Worm (Caenorhabditis elegans) whole organism, L4 larva: ENCODE data around the gene rsef-1.

Experiments used
- D1046.2 ChIP-seq: fragments of 200-800 bp; sonication (Bioruptor generic); IDR thresholded peaks from 2 replicates; pipeline ENCODE4 v1.3.6; 2022; ENCODE audit warnings: missing genetic modification characterization, missing compliant biosample characterization
- T20F7.1 ChIP-seq: fragments of 200-800 bp; sonication (Bioruptor generic); optimal IDR thresholded peaks from 2 replicates; lab custom pipeline; 2018; ENCODE audit warnings: mild to moderate bottlenecking, missing genetic modification characterization, missing compliant biosample characterization
- T26A8.4 ChIP-seq: fragments of 200-800 bp; sonication (Bioruptor generic); IDR thresholded peaks from 2 replicates; pipeline ENCODE4 v1.3.6; 2022; ENCODE audit warnings: missing genetic modification characterization, missing compliant biosample characterization
- Y105C5A.15 ChIP-seq: fragments of 200-800 bp; sonication (Bioruptor generic); IDR thresholded peaks from 2 replicates; pipeline ENCODE4 v1.3.6; 2022; ENCODE audit warnings: missing genetic modification characterization, missing compliant biosample characterization
- aha-1 ChIP-seq: fragments of 150-350 bp; peaks from one replicate; lab custom pipeline; 2014; ENCODE audit warnings: missing biosample characterization, missing genetic modification characterization
- attf-4 ChIP-seq: sonication (generic microtip); optimal IDR thresholded peaks from 3 replicates; lab custom pipeline; 2017; ENCODE audit warnings: missing biosample characterization, missing genetic modification characterization
- ceh-20 ChIP-seq: fragments of 200-800 bp; sonication (Bioruptor generic); IDR thresholded peaks from 2 replicates; pipeline ENCODE4 v1.3.6; 2022; ENCODE audit warnings: missing genetic modification reagents, missing genetic modification characterization, missing compliant biosample characterization
- ceh-28 ChIP-seq: fragments of 150-350 bp; optimal IDR thresholded peaks from 2 replicates; lab custom pipeline; 2014; ENCODE audit warnings: missing biosample characterization, missing genetic modification reagents, missing genetic modification characterization
- ceh-62 ChIP-seq: sonication (generic microtip); optimal IDR thresholded peaks from 2 replicates; lab custom pipeline; 2017; ENCODE audit warnings: missing biosample characterization, missing genetic modification characterization
- ceh-82 ChIP-seq: sonication (generic microtip); optimal IDR thresholded peaks from 2 replicates; lab custom pipeline; 2017; ENCODE audit warnings: missing biosample characterization, missing genetic modification characterization
- ces-1 ChIP-seq: fragments of 150-350 bp; sonication (generic microtip); optimal IDR thresholded peaks from 4 replicates; lab custom pipeline; 2014; ENCODE audit warnings: missing biosample characterization, missing genetic modification reagents, missing genetic modification characterization
- cey-2 ChIP-seq: sonication (generic microtip); optimal IDR thresholded peaks from 3 replicates; lab custom pipeline; 2017; ENCODE audit warnings: missing genetic modification characterization, mild to moderate bottlenecking, missing compliant biosample characterization, antibody characterized with exemption, borderline replicate concordance; ENCODE audit not compliant: insufficient read depth
- daf-16 ChIP-seq, 3 experiments: sonication (generic microtip); optimal IDR thresholded peaks; 2 replicates each; lab custom pipeline; 2016 to 2017; ENCODE audit warnings: missing genetic modification characterization in 3 of 3, missing genetic modification reagents in 3 of 3, mild to moderate bottlenecking in 2 of 3, missing compliant biosample characterization in 2 of 3, missing biosample characterization in 1 of 3, moderate library complexity in 1 of 3
- dmd-6 ChIP-seq: fragments of 200-800 bp; sonication (Bioruptor generic); IDR thresholded peaks from 2 replicates; pipeline ENCODE4 v1.3.6; 2022; ENCODE audit warnings: missing genetic modification reagents, missing genetic modification characterization, missing compliant biosample characterization
- dpl-1 ChIP-seq: fragments of 150-350 bp; optimal IDR thresholded peaks from 2 replicates; lab custom pipeline; 2014; ENCODE audit warnings: missing biosample characterization, missing genetic modification reagents, missing genetic modification characterization
- dve-1 ChIP-seq: sonication (generic microtip); optimal IDR thresholded peaks from 2 replicates; lab custom pipeline; 2017; ENCODE audit warnings: antibody characterized with exemption, mild to moderate bottlenecking, missing genetic modification characterization, missing compliant biosample characterization; ENCODE audit not compliant: insufficient read depth
- egl-43 ChIP-seq: fragments of 200-800 bp; sonication (Bioruptor generic); IDR thresholded peaks from 2 replicates; pipeline ENCODE4 v1.3.6; 2022; ENCODE audit warnings: missing genetic modification reagents, missing genetic modification characterization, missing compliant biosample characterization
- gei-8 ChIP-seq: fragments of 200-800 bp; sonication (Bioruptor generic); optimal IDR thresholded peaks from 2 replicates; lab custom pipeline; 2018; ENCODE audit warnings: mild to moderate bottlenecking, missing genetic modification characterization, missing compliant biosample characterization
- hlh-11 ChIP-seq: fragments of 200-800 bp; sonication (Bioruptor generic); optimal IDR thresholded peaks from 2 replicates; lab custom pipeline; 2018; ENCODE audit warnings: mild to moderate bottlenecking, missing genetic modification characterization, missing compliant biosample characterization
- hlh-30 ChIP-seq: sonication (generic microtip); optimal IDR thresholded peaks from 2 replicates; lab custom pipeline; 2017; ENCODE audit warnings: antibody characterized with exemption, mild to moderate bottlenecking, missing genetic modification characterization, missing compliant biosample characterization; ENCODE audit not compliant: insufficient read depth
- hmg-1.1 ChIP-seq: fragments of 200-800 bp; sonication (Bioruptor generic); IDR thresholded peaks from 2 replicates; pipeline ENCODE4 v1.3.6; 2022; ENCODE audit warnings: missing genetic modification reagents, missing genetic modification characterization, missing compliant biosample characterization
- lim-7 ChIP-seq: fragments of 200-800 bp; sonication (Bioruptor generic); IDR thresholded peaks from 2 replicates; pipeline ENCODE4 v1.3.6; 2022; ENCODE audit warnings: missing genetic modification characterization, missing compliant biosample characterization
- lin-29 ChIP-seq: fragments of 200-800 bp; sonication (Bioruptor generic); IDR thresholded peaks from 2 replicates; pipeline ENCODE4 v1.3.6; 2022; ENCODE audit warnings: missing genetic modification reagents, missing genetic modification characterization, missing compliant biosample characterization
- lin-38 ChIP-seq: fragments of 200-800 bp; sonication (Bioruptor generic); IDR thresholded peaks from 2 replicates; pipeline ENCODE4 v1.3.6; 2022; ENCODE audit warnings: missing genetic modification reagents, missing genetic modification characterization, missing compliant biosample characterization
- lin-39 ChIP-seq: fragments of 150-350 bp; optimal IDR thresholded peaks from 2 replicates; lab custom pipeline; 2014; ENCODE audit warnings: missing biosample characterization, missing genetic modification reagents, missing genetic modification characterization
- lsy-2 ChIP-seq, 2 experiments: fragments of 150-350 bp in 1 of 2; sonication (generic microtip) in 1 of 2; optimal IDR thresholded peaks; 2 replicates each; lab custom pipeline; 2014 to 2017; ENCODE audit warnings: missing biosample characterization in 2 of 2, missing genetic modification characterization in 2 of 2
- mdl-1 ChIP-seq, 2 experiments: fragments of 150-350 bp in 1 of 2; sonication (generic microtip) in 1 of 2; optimal IDR thresholded peaks; 2 replicates each; lab custom pipeline; 2014 to 2017; ENCODE audit warnings: missing biosample characterization in 2 of 2, missing genetic modification characterization in 2 of 2
- mep-1 ChIP-seq: fragments of 150-350 bp; sonication (generic microtip); optimal IDR thresholded peaks from 3 replicates; lab custom pipeline; 2014; ENCODE audit warnings: missing biosample characterization, missing genetic modification characterization
- mes-2 ChIP-seq: sonication (generic microtip); optimal IDR thresholded peaks from 2 replicates; lab custom pipeline; 2016; ENCODE audit warnings: missing genotype, mild to moderate bottlenecking, missing genetic modification characterization, missing compliant biosample characterization; ENCODE audit not compliant: poor library complexity, severe bottlenecking
- mxl-3 ChIP-seq: fragments of 200-800 bp; sonication (Bioruptor generic); optimal IDR thresholded peaks from 2 replicates; lab custom pipeline; 2018; ENCODE audit warnings: mild to moderate bottlenecking, missing genetic modification characterization, missing compliant biosample characterization
- nhr-10 ChIP-seq: fragments of 150-350 bp; optimal IDR thresholded peaks from 2 replicates; lab custom pipeline; 2014; ENCODE audit warnings: missing biosample characterization, missing genetic modification characterization
- nhr-111 ChIP-seq: fragments of 200-800 bp; sonication (Bioruptor generic); optimal IDR thresholded peaks from 2 replicates; lab custom pipeline; 2018; ENCODE audit warnings: mild to moderate bottlenecking, missing genetic modification characterization, missing compliant biosample characterization
- nhr-237 ChIP-seq: sonication (generic microtip); optimal IDR thresholded peaks from 2 replicates; lab custom pipeline; 2017; ENCODE audit warnings: missing biosample characterization, missing genetic modification characterization
- nhr-28 ChIP-seq: fragments of 150-350 bp; optimal IDR thresholded peaks from 2 replicates; lab custom pipeline; 2014; ENCODE audit warnings: missing biosample characterization, missing genetic modification characterization
- nhr-41 ChIP-seq: fragments of 200-800 bp; sonication (Bioruptor generic); IDR thresholded peaks from 2 replicates; pipeline ENCODE4 v1.3.6; 2022; ENCODE audit warnings: missing genetic modification reagents, missing genetic modification characterization, missing compliant biosample characterization
- nhr-6 ChIP-seq: fragments of 150-350 bp; optimal IDR thresholded peaks from 2 replicates; lab custom pipeline; 2014; ENCODE audit warnings: missing biosample characterization, missing genetic modification characterization
- nhr-77 ChIP-seq: fragments of 150-350 bp; optimal IDR thresholded peaks from 2 replicates; lab custom pipeline; 2014; ENCODE audit warnings: missing biosample characterization, missing genetic modification characterization
- php-3 ChIP-seq: fragments of 200-800 bp; sonication (Bioruptor generic); IDR thresholded peaks from 2 replicates; pipeline ENCODE4 v1.3.6; 2022; ENCODE audit warnings: missing genetic modification reagents, missing genetic modification characterization, missing compliant biosample characterization
- pqm-1 ChIP-seq: sonication (generic microtip); optimal IDR thresholded peaks from 2 replicates; lab custom pipeline; 2017; ENCODE audit warnings: missing biosample characterization, missing genetic modification characterization
- sdz-12 ChIP-seq: fragments of 200-800 bp; sonication (Bioruptor generic); optimal IDR thresholded peaks from 2 replicates; lab custom pipeline; 2018; ENCODE audit warnings: mild to moderate bottlenecking, missing genetic modification characterization, missing compliant biosample characterization
- set-16 ChIP-seq: fragments of 200-800 bp; sonication (Bioruptor generic); IDR thresholded peaks from 2 replicates; pipeline ENCODE4 v1.3.6; 2022; ENCODE audit warnings: missing genetic modification reagents, missing genetic modification characterization, missing compliant biosample characterization
- unc-62 ChIP-seq, 3 experiments: fragments of 150-350 bp in 1 of 3; sonication (generic microtip); optimal IDR thresholded peaks in 2 of 3; peaks in 1 of 3; 1 replicate in 1 of 3; 2 replicates in 2 of 3; lab custom pipeline; 2014 to 2017; ENCODE audit warnings: missing biosample characterization in 3 of 3, missing genetic modification characterization in 3 of 3, missing genetic modification reagents in 3 of 3, missing genotype in 1 of 3
- zfp-2 ChIP-seq: sonication (generic microtip); optimal IDR thresholded peaks from 2 replicates; lab custom pipeline; 2016; ENCODE audit warnings: mild to moderate bottlenecking, missing genetic modification characterization, missing compliant biosample characterization
- ztf-7 ChIP-seq: fragments of 150-350 bp; optimal IDR thresholded peaks from 2 replicates; lab custom pipeline; 2014; ENCODE audit warnings: missing biosample characterization, missing genetic modification characterization

rsef-1 gene

ce11 chrX:3102817-3103216, 43.6 kb upstream of the rsef-1 start:
- peak; percentile 35 for TF ChIP-seq dve-1 (tag; lab: Kevin White, UChicago)
- TF ChIP-seq mes-2 (tag; lab: Kevin White, UChicago) = peak; percentile 44
- TF ChIP-seq nhr-237 (tag; lab: Kevin White, UChicago) = no peak
- peak; percentile 58; the same call in 1 of the 2 replicates for TF ChIP-seq egl-43 (GFP tag; lab: Robert Waterston, UW)
- peak in 1 of 2 experiments; percentile 24 for TF ChIP-seq lsy-2 (tag; optimal IDR thresholded peaks at IDR 0.05; lab: Kevin White, UChicago)
- TF ChIP-seq nhr-41 = no peak
- TF ChIP-seq aha-1 (tag; lab: Kevin White, UChicago) = peak; percentile 94
- no peak for TF ChIP-seq nhr-10
- peak; percentile 32 for TF ChIP-seq hlh-11 (tag; lab: Kevin White, UChicago)
- TF ChIP-seq nhr-6 (tag; lab: Kevin White, UChicago) = peak; percentile 35
- peak; percentile 42 for TF ChIP-seq mep-1 (tag; lab: Kevin White, UChicago)
- no peak for TF ChIP-seq ztf-7
- no peak for TF ChIP-seq Y105C5A.15
- peak; percentile 50; the same call in 1 of the 2 replicates for TF ChIP-seq set-16 (GFP tag; lab: Robert Waterston, UW)
- TF ChIP-seq php-3 (GFP tag; lab: Robert Waterston, UW) = 0 out of 2 replicates have a peak, but pooled peaks have one; percentile 7
- peak; percentile 7 for TF ChIP-seq hlh-30 (tag; lab: Kevin White, UChicago)
- 0 out of 2 replicates have a peak, but pooled peaks have one; percentile 39 for TF ChIP-seq hmg-1.1 (GFP tag; lab: Robert Waterston, UW)
- no peak for TF ChIP-seq attf-4 (tag; lab: Kevin White, UChicago)
- TF ChIP-seq T26A8.4 = peak; percentile 24; the same call in 1 of the 2 replicates
- peak; percentile 26; the same call in 1 of the 2 replicates for TF ChIP-seq dmd-6 (GFP tag; lab: Robert Waterston, UW)
- peak; percentile 39 for TF ChIP-seq mxl-3 (GFP tag; lab: Kevin White, UChicago)
- TF ChIP-seq ceh-28 (tag; lab: Kevin White, UChicago) = peak; percentile 10
- TF ChIP-seq daf-16 (GFP tag; optimal IDR thresholded peaks at IDR 0.05; lab: Kevin White, UChicago) = no peak
- TF ChIP-seq daf-16 (tag; optimal IDR thresholded peaks at IDR 0.05; lab: Kevin White, UChicago) = peak; percentile 5
- TF ChIP-seq lim-7 = 0 out of 2 replicates have a peak, but pooled peaks have one; percentile 29
- TF ChIP-seq unc-62 (GFP tag; optimal IDR thresholded peaks at IDR 0.05 in 1 of 2; lab: Kevin White, UChicago) = no peak
- no peak for TF ChIP-seq unc-62 (tag; optimal IDR thresholded peaks at IDR 0.05; lab: Kevin White, UChicago)

- peak in 1 of 2 experiments; percentile 12 for TF ChIP-seq lsy-2 (tag; optimal IDR thresholded peaks at IDR 0.05; lab: Kevin White, UChicago)
- TF ChIP-seq lin-39 (tag; lab: Kevin White, UChicago) = no peak
- peak; percentile 50 for TF ChIP-seq dmd-6 (GFP tag; lab: Robert Waterston, UW)
- TF ChIP-seq nhr-111 (GFP tag; lab: Kevin White, UChicago) = no peak
- no peak for TF ChIP-seq attf-4 (tag; lab: Kevin White, UChicago)
- TF ChIP-seq lin-29 (GFP tag; lab: Robert Waterston, UW) = no peak
- TF ChIP-seq nhr-237 (tag; lab: Kevin White, UChicago) = no peak
- TF ChIP-seq lin-38 (GFP tag; lab: Robert Waterston, UW) = 0 out of 2 replicates have a peak, but pooled peaks have one; percentile 12
- TF ChIP-seq zfp-2 = no peak
- TF ChIP-seq nhr-28 (tag; lab: Kevin White, UChicago) = peak; percentile 67
- peak; percentile 47; the same call in 1 of the 2 replicates for TF ChIP-seq ceh-20 (GFP tag; lab: Robert Waterston, UW)
- TF ChIP-seq nhr-6 (tag; lab: Kevin White, UChicago) = peak; percentile 75
- TF ChIP-seq ces-1 = no peak
- peak; percentile 61 for TF ChIP-seq hlh-11 (tag; lab: Kevin White, UChicago)
- TF ChIP-seq ceh-62 (tag; lab: Kevin White, UChicago) = no peak
- peak; percentile 86 for TF ChIP-seq dve-1 (tag; lab: Kevin White, UChicago)
- TF ChIP-seq php-3 (GFP tag; lab: Robert Waterston, UW) = peak; percentile 89
- peak in 1 of 2 experiments; percentile 79 for TF ChIP-seq unc-62 (GFP tag; optimal IDR thresholded peaks at IDR 0.05 in 1 of 2; lab: Kevin White, UChicago)
- no peak for TF ChIP-seq unc-62 (tag; optimal IDR thresholded peaks at IDR 0.05; lab: Kevin White, UChicago)
- TF ChIP-seq aha-1 (tag; lab: Kevin White, UChicago) = peak; percentile 67
- no peak for TF ChIP-seq ceh-82 (tag; lab: Kevin White, UChicago)
- TF ChIP-seq ztf-7 = peak; percentile 14
- peak; percentile 39 for TF ChIP-seq pqm-1 (tag; lab: Kevin White, UChicago)
- peak; percentile 90 for TF ChIP-seq nhr-77 (tag; lab: Kevin White, UChicago)
- TF ChIP-seq cey-2 (tag; lab: Kevin White, UChicago) = no peak
- TF ChIP-seq dpl-1 = no peak
- TF ChIP-seq daf-16 (GFP tag; optimal IDR thresholded peaks at IDR 0.05; lab: Kevin White, UChicago) = no peak
- TF ChIP-seq daf-16 (tag; optimal IDR thresholded peaks at IDR 0.05; lab: Kevin White, UChicago) = peak; percentile 99
- TF ChIP-seq lim-7 = no peak
- peak; percentile 42 for TF ChIP-seq T20F7.1
- peak; percentile 69 for TF ChIP-seq mep-1 (tag; lab: Kevin White, UChicago)
- TF ChIP-seq mdl-1 (tag; optimal IDR thresholded peaks at IDR 0.05; lab: Kevin White, UChicago) = peak in 1 of 2 experiments; percentile 62
- no peak for TF ChIP-seq D1046.2
- peak; percentile 89 for TF ChIP-seq hlh-30 (tag; lab: Kevin White, UChicago)
- no peak for TF ChIP-seq gei-8
- TF ChIP-seq sdz-12 (GFP tag; lab: Kevin White, UChicago) = no peak
- TF ChIP-seq egl-43 (GFP tag; lab: Robert Waterston, UW) = no peak
Observed at ce11 chrX:3102165-3102564, 43.0 kb upstream of the rsef-1 start, which contains the start of gene ztf-13. ztf-13 (minus strand) TSS chrX:3102175.
